Fruit fly (Drosophila melanogaster): ENCODE data around the gene CG32453.

The CG32453 gene

dm6 chr3L:22733607-22734006, 36.6 kb downstream of the CG32453 start:
- TF ChIP-seq Myc (optimal IDR thresholded peaks at IDR 0.05) (peak; percentile 42), tai (GFP tag; optimal IDR thresholded peaks at IDR 0.05) (no peak)

dm6 chr3L:22737732-22738611, 40.9 kb downstream of the CG32453 start, which contains the start of gene CG11241:
Gene CG11241 (minus strand): TSS chr3L:22738420.
- TF ChIP-seq sv (GFP tag; optimal IDR thresholded peaks at IDR 0.05) (no peak), pan (optimal IDR thresholded peaks at IDR 0.05) (no peak), h (GFP tag; optimal IDR thresholded peaks at IDR 0.05) (peak; percentile 26), Hr83 (GFP tag; optimal IDR thresholded peaks at IDR 0.05; ENCODE audit: poor library complexity, severe bottlenecking) (peak; percentile 54), Dif (GFP tag; optimal IDR thresholded peaks at IDR 0.05; ENCODE audit: partially characterized antibody) (peak; percentile 58), dl (GFP tag; optimal IDR thresholded peaks at IDR 0.05; ENCODE audit: insufficient read depth in 1 of 2, partially characterized antibody in 2 of 2) (peak in 1 of 2 experiments; percentile 62), sage (GFP tag; optimal IDR thresholded peaks at IDR 0.05) (no peak), CrebA (GFP tag; optimal IDR thresholded peaks at IDR 0.05; ENCODE audit: borderline replicate concordance) (no peak), Mio (GFP tag; optimal IDR thresholded peaks at IDR 0.05) (no peak), dmrt93B (GFP tag; optimal IDR thresholded peaks at IDR 0.05) (no peak), br (GFP tag; optimal IDR thresholded peaks at IDR 0.05) (peak; percentile 19), ey (GFP tag; optimal IDR thresholded peaks at IDR 0.05) (no peak), Rel (GFP tag; optimal IDR thresholded peaks at IDR 0.05) (no peak), Rel (tag; optimal IDR thresholded peaks at IDR 0.05) (peak; percentile 26), GATAd (GFP tag; optimal IDR thresholded peaks at IDR 0.05) (no peak), Hnf4 (GFP tag; optimal IDR thresholded peaks at IDR 0.05) (no peak), fru (GFP tag; optimal IDR thresholded peaks at IDR 0.05) (peak; percentile 44), usp (GFP tag; optimal IDR thresholded peaks at IDR 0.05) (no peak), dsf (GFP tag; optimal IDR thresholded peaks at IDR 0.05; ENCODE audit: borderline replicate concordance) (no peak), Vsx2 (GFP tag; optimal IDR thresholded peaks at IDR 0.05; ENCODE audit: partially characterized antibody) (no peak), lola (GFP tag; optimal IDR thresholded peaks at IDR 0.05) (no peak), rgr (GFP tag; optimal IDR thresholded peaks at IDR 0.05) (peak; percentile 16)

dm6 chr3L:22741389-22742120, 44.5 kb downstream of the CG32453 start, which contains the start of gene CG7369:
Gene CG7369 (plus strand): TSS chr3L:22741793.
- TF ChIP-seq CrebA (GFP tag; optimal IDR thresholded peaks at IDR 0.05; ENCODE audit: borderline replicate concordance) (no peak), OdsH (GFP tag; optimal IDR thresholded peaks at IDR 0.05) (peak; percentile 87), dl (GFP tag; optimal IDR thresholded peaks at IDR 0.05; ENCODE audit: insufficient read depth in 1 of 2, partially characterized antibody in 2 of 2) (no peak), CG32264 (GFP tag; optimal IDR thresholded peaks at IDR 0.05) (peak; percentile 66), fru (GFP tag; optimal IDR thresholded peaks at IDR 0.05) (peak; percentile 90), Dfd (GFP tag; optimal IDR thresholded peaks at IDR 0.05) (no peak), Dif (GFP tag; optimal IDR thresholded peaks at IDR 0.05; ENCODE audit: partially characterized antibody) (no peak), jim (GFP tag; optimal IDR thresholded peaks at IDR 0.05) (peak; percentile 26), brk (GFP tag; optimal IDR thresholded peaks at IDR 0.05) (peak; percentile 93), Myc (optimal IDR thresholded peaks at IDR 0.05) (peak; percentile 77), Hnf4 (GFP tag; optimal IDR thresholded peaks at IDR 0.05) (peak; percentile 91), Rel (GFP tag; optimal IDR thresholded peaks at IDR 0.05) (peak; percentile 71), Rel (tag; optimal IDR thresholded peaks at IDR 0.05) (peak; percentile 99), psq (GFP tag; optimal IDR thresholded peaks at IDR 0.05) (peak; percentile 89), Hr78 (GFP tag; optimal IDR thresholded peaks at IDR 0.05) (no peak), tai (GFP tag; optimal IDR thresholded peaks at IDR 0.05) (peak; percentile 95), dsf (GFP tag; optimal IDR thresholded peaks at IDR 0.05; ENCODE audit: borderline replicate concordance) (peak; percentile 77), HLH106 (tag; optimal IDR thresholded peaks at IDR 0.05) (peak; percentile 90), Vsx2 (GFP tag; optimal IDR thresholded peaks at IDR 0.05; ENCODE audit: partially characterized antibody) (no peak), N (GFP tag; optimal IDR thresholded peaks at IDR 0.05) (no peak), foxo (GFP tag; optimal IDR thresholded peaks at IDR 0.05) (peak; percentile 31 to 92), dmrt93B (GFP tag; optimal IDR thresholded peaks at IDR 0.05) (peak; percentile 91), Sp1 (GFP tag; optimal IDR thresholded peaks at IDR 0.05) (peak; percentile 85), Abd-B (GFP tag; optimal IDR thresholded peaks at IDR 0.05) (no peak), GATAd (GFP tag; optimal IDR thresholded peaks at IDR 0.05) (peak; percentile 87), sage (GFP tag; optimal IDR thresholded peaks at IDR 0.05) (peak; percentile 84), Jra (GFP tag; optimal IDR thresholded peaks at IDR 0.05) (peak; percentile 75), h (GFP tag; optimal IDR thresholded peaks at IDR 0.05) (peak; percentile 90), woc (GFP tag; optimal IDR thresholded peaks at IDR 0.05) (peak; percentile 84), pan (optimal IDR thresholded peaks at IDR 0.05) (no peak), sv (GFP tag; optimal IDR thresholded peaks at IDR 0.05) (peak; percentile 74), Mio (GFP tag; optimal IDR thresholded peaks at IDR 0.05) (peak; percentile 49), lola (GFP tag; optimal IDR thresholded peaks at IDR 0.05) (no peak), usp (GFP tag; optimal IDR thresholded peaks at IDR 0.05) (no peak), ey (GFP tag; optimal IDR thresholded peaks at IDR 0.05) (peak; percentile 83), br (GFP tag; optimal IDR thresholded peaks at IDR 0.05) (peak; percentile 85), rgr (GFP tag; optimal IDR thresholded peaks at IDR 0.05) (peak; percentile 89), Hr83 (GFP tag; optimal IDR thresholded peaks at IDR 0.05; ENCODE audit: poor library complexity, severe bottlenecking) (peak; percentile 91), CG9705 (GFP tag; optimal IDR thresholded peaks at IDR 0.05) (peak; percentile 81)
